Fruit fly (Drosophila melanogaster) S2 (cell line): ENCODE results near the gene CG12289.

Source experiments
- CG8478 ChIP-seq: fragments of >200 bp; optimal IDR thresholded peaks from 2 replicates; lab custom pipeline; 2018
- CTCF ChIP-seq, 2 experiments: fragments of >200 bp; optimal IDR thresholded peaks; 2 replicates each; lab custom pipeline; 2018

DNA sequence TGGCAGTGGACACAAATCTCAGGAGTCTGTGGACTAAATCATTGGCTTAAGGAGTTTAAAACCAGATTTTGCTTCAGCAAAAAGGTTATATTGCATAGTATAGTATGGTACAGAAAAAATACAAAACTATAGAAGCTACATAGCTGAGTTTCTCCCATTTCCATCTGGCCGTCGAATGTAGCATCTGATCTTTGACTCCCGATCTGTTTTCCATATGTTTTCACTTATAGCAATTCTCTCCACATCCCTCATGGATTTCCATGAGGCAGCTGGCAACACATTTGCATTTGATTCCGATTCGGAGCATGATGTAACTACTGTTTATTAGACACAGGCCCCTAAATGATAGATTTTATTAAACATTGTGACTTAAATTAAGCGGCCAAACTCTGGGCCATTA lies 17.5 kb downstream of the CG12289 start:
- no peak for TF ChIP-seq CG8478
- TF ChIP-seq CTCF (optimal IDR thresholded peaks at IDR 0.05; lab: Kevin White, UChicago) = no peak
